Fruit fly (Drosophila melanogaster): Measurements from ENCODE around the gene Jon25Bii.

Gene Jon25Bii

dm6 chr2L:4903838-4904237 lies 49.1 kb downstream of the Jon25Bii start (continued):
- TF ChIP-seq CG16813 (GFP tag; IDR thresholded peaks at IDR 0.05; ENCODE audit: partially characterized antibody) (peak; percentile 52; the same call in 1 of the 3 replicates), emc (GFP tag; optimal IDR thresholded peaks at IDR 0.05) (no peak)

Measured in whole organism, embryonic.